Fruit fly (Drosophila melanogaster) whole organism, embryonic: ENCODE data around the gene CG14913.
A peak's percentile ranks its signal among the peaks of the same experiment; 100 is the strongest.

Experiments
- Antp ChIP-seq: fragments of 200-800 bp; sonication (Bioruptor generic); optimal IDR thresholded peaks from 3 replicates; lab custom pipeline; 2016; ENCODE audit warnings: missing biosample characterization, missing genetic modification characterization
- Blimp-1 ChIP-seq: fragments of 200-800 bp; sonication (Bioruptor generic); optimal IDR thresholded peaks from 3 replicates; lab custom pipeline; 2018; ENCODE audit warnings: missing biosample characterization, missing genetic modification characterization, mild to moderate bottlenecking, moderate library complexity, missing genetic modification reagents
- C15 ChIP-seq: fragments of 200-800 bp; sonication (Bioruptor generic); IDR thresholded peaks from 3 replicates; pipeline ENCODE4 v1.3.6; 2022; ENCODE audit warnings: missing biosample characterization, missing genetic modification characterization
- CG10321 ChIP-seq: fragments of 200-800 bp; sonication (Bioruptor generic); IDR thresholded peaks from 2 replicates; pipeline ENCODE4 v1.3.6; 2022; ENCODE audit warnings: missing biosample characterization, missing genetic modification characterization
- CG11504 ChIP-seq: fragments of 200-800 bp; sonication (Bioruptor generic); optimal IDR thresholded peaks from 3 replicates; lab custom pipeline; 2019; ENCODE audit warnings: missing biosample characterization, mild to moderate bottlenecking, missing genetic modification characterization, moderate library complexity
- CG11695 ChIP-seq: fragments of 200-800 bp; sonication (Bioruptor generic); IDR thresholded peaks from 3 replicates; pipeline ENCODE4 v1.3.6; 2022; ENCODE audit warnings: missing biosample characterization, missing genetic modification characterization
- CG1603 ChIP-seq: fragments of 200-800 bp; sonication (Bioruptor generic); optimal IDR thresholded peaks from 2 replicates; lab custom pipeline; 2019; ENCODE audit warnings: missing biosample characterization, mild to moderate bottlenecking, missing genetic modification characterization, moderate library complexity
- CG18011 ChIP-seq: fragments of 200-800 bp; sonication (Bioruptor generic); optimal IDR thresholded peaks from 2 replicates; lab custom pipeline; 2017; ENCODE audit warnings: missing biosample characterization, missing genetic modification characterization, mild to moderate bottlenecking, moderate library complexity, missing genotype
- CG18619 ChIP-seq: fragments of 200-800 bp; sonication (Bioruptor generic); optimal IDR thresholded peaks from 3 replicates; lab custom pipeline; 2017; ENCODE audit warnings: missing biosample characterization, mild to moderate bottlenecking, missing genetic modification characterization
- CG2120 ChIP-seq: fragments of 200-800 bp; sonication (Bioruptor generic); optimal IDR thresholded peaks from 3 replicates; lab custom pipeline; 2016; ENCODE audit warnings: missing biosample characterization, missing genetic modification characterization
- CG2712 ChIP-seq: fragments of 200-800 bp; optimal IDR thresholded peaks from 3 replicates; lab custom pipeline; 2019; ENCODE audit warnings: missing biosample characterization, mild to moderate bottlenecking, missing genetic modification characterization, moderate library complexity
- CG33213 ChIP-seq: fragments of 200-800 bp; sonication (Bioruptor generic); optimal IDR thresholded peaks from 3 replicates; lab custom pipeline; 2016; ENCODE audit warnings: missing biosample characterization, missing genetic modification characterization
- CG34224 ChIP-seq: fragments of 200-800 bp; sonication (Bioruptor generic); IDR thresholded peaks from 3 replicates; pipeline ENCODE4 v1.3.6; 2022; ENCODE audit warnings: missing biosample characterization, missing genetic modification characterization; ENCODE audit not compliant: partially characterized antibody
- CG3726 ChIP-seq: fragments of 200-800 bp; sonication (Bioruptor generic); IDR thresholded peaks from 3 replicates; pipeline ENCODE4, ENCODE4 v1.3.6; 2022; ENCODE audit warnings: missing biosample characterization, missing genetic modification characterization
- CG4424 ChIP-seq: fragments of 200-800 bp; sonication (Bioruptor generic); optimal IDR thresholded peaks from 3 replicates; lab custom pipeline; 2016; ENCODE audit warnings: missing biosample characterization, missing genetic modification characterization
- CG4617 ChIP-seq: fragments of 200-800 bp; sonication (Bioruptor generic); optimal IDR thresholded peaks from 3 replicates; lab custom pipeline; 2016; ENCODE audit warnings: missing biosample characterization, missing genetic modification characterization, borderline replicate concordance
- CG6175 ChIP-seq: fragments of 200-800 bp; sonication (Bioruptor generic); IDR thresholded peaks from 3 replicates; pipeline ENCODE4 v1.3.6; 2022; ENCODE audit warnings: missing biosample characterization, missing genetic modification characterization
- CG6272 ChIP-seq: fragments of 200-800 bp; sonication (Bioruptor generic); IDR thresholded peaks from 2 replicates; pipeline ENCODE4 v1.3.6; 2022; ENCODE audit warnings: missing biosample characterization, missing genetic modification characterization
- CG7556 ChIP-seq: fragments of 200-800 bp; sonication (Bioruptor generic); optimal IDR thresholded peaks from 2 replicates; lab custom pipeline; 2017; ENCODE audit warnings: missing biosample characterization, mild to moderate bottlenecking, missing genetic modification characterization
- CG8281 ChIP-seq: fragments of 200-800 bp; sonication (Bioruptor generic); optimal IDR thresholded peaks from 2 replicates; lab custom pipeline; 2018; ENCODE audit warnings: missing biosample characterization, mild to moderate bottlenecking, missing genetic modification characterization, moderate library complexity
- CG8359 ChIP-seq: fragments of 200-800 bp; sonication (Bioruptor generic); optimal IDR thresholded peaks from 2 replicates; lab custom pipeline; 2017; ENCODE audit warnings: missing biosample characterization, mild to moderate bottlenecking, missing genetic modification characterization, borderline replicate concordance
- CG8765 ChIP-seq: fragments of 200-800 bp; sonication (Bioruptor generic); IDR thresholded peaks from 2 replicates; pipeline ENCODE4 v1.3.6; 2022; ENCODE audit warnings: missing biosample characterization, missing genetic modification characterization
- CG8944 ChIP-seq: fragments of 200-800 bp; sonication (Bioruptor generic); optimal IDR thresholded peaks from 3 replicates; lab custom pipeline; 2016; ENCODE audit warnings: missing biosample characterization, missing genetic modification characterization
- CoRest ChIP-seq: fragments of 200-800 bp; sonication (Bioruptor generic); optimal IDR thresholded peaks from 3 replicates; lab custom pipeline; 2018; ENCODE audit warnings: missing biosample characterization, mild to moderate bottlenecking, missing genetic modification characterization, moderate library complexity
- HLH4C ChIP-seq: fragments of 200-800 bp; sonication (Bioruptor generic); IDR thresholded peaks from 3 replicates; pipeline ENCODE4 v1.3.6; 2022; ENCODE audit warnings: missing biosample characterization, missing genetic modification characterization; ENCODE audit not compliant: partially characterized antibody
- HLH54F ChIP-seq: fragments of 200-800 bp; sonication (Bioruptor generic); optimal IDR thresholded peaks from 3 replicates; lab custom pipeline; 2016; ENCODE audit warnings: missing biosample characterization, missing genetic modification characterization
- MTF-1 ChIP-seq: fragments of 200-800 bp; sonication (Bioruptor generic); optimal IDR thresholded peaks from 2 replicates; lab custom pipeline; 2018; ENCODE audit warnings: missing biosample characterization, mild to moderate bottlenecking, missing genetic modification characterization, borderline replicate concordance
- Ravus ChIP-seq: fragments of 200-800 bp; sonication (Bioruptor generic); IDR thresholded peaks from 2 replicates; pipeline ENCODE4 v1.3.6; 2022; ENCODE audit warnings: missing biosample characterization, missing genetic modification characterization
- Rfx ChIP-seq: fragments of 200-800 bp; sonication (Bioruptor generic); IDR thresholded peaks from 2 replicates; pipeline ENCODE4 v1.3.6; 2022; ENCODE audit warnings: missing biosample characterization, missing genetic modification characterization
- Sry-δ ChIP-seq: fragments of 200-800 bp; sonication (Bioruptor generic); optimal IDR thresholded peaks from 2 replicates; lab custom pipeline; 2016; ENCODE audit warnings: missing biosample characterization, missing genetic modification characterization
- Tbp ChIP-seq: fragments of >200 bp; optimal IDR thresholded peaks from 2 replicates; lab custom pipeline; 2018; ENCODE audit warnings: missing biosample characterization, missing genetic modification characterization
- ara ChIP-seq: fragments of 200-800 bp; sonication (Bioruptor generic); IDR thresholded peaks from 2 replicates; pipeline ENCODE4 v1.3.6; 2022; ENCODE audit warnings: missing biosample characterization, missing genetic modification characterization
- btn ChIP-seq: fragments of 200-800 bp; sonication (Bioruptor generic); optimal IDR thresholded peaks from 2 replicates; lab custom pipeline; 2016; ENCODE audit warnings: missing biosample characterization, missing genetic modification characterization
- cato ChIP-seq: fragments of 200-800 bp; sonication (Bioruptor generic); optimal IDR thresholded peaks from 2 replicates; lab custom pipeline; 2016; ENCODE audit warnings: missing biosample characterization, missing genetic modification characterization, borderline replicate concordance
- chm ChIP-seq: fragments of 200-800 bp; sonication (Bioruptor generic); IDR thresholded peaks from 2 replicates; pipeline ENCODE4 v1.3.6; 2022; ENCODE audit warnings: missing biosample characterization, missing genetic modification characterization
- dati ChIP-seq: fragments of 200-800 bp; sonication (Bioruptor generic); IDR thresholded peaks from 2 replicates; pipeline ENCODE4 v1.3.6; 2022; ENCODE audit warnings: missing biosample characterization, missing genetic modification characterization
- dimm ChIP-seq: fragments of 200-800 bp; sonication (Bioruptor generic); IDR thresholded peaks from 2 replicates; pipeline ENCODE4 v1.3.6; 2022; ENCODE audit warnings: missing biosample characterization, missing genetic modification characterization
- disco-r ChIP-seq: fragments of 200-800 bp; sonication (Bioruptor generic); optimal IDR thresholded peaks from 2 replicates; lab custom pipeline; 2016; ENCODE audit warnings: missing biosample characterization, missing genetic modification characterization
- dmrt11E ChIP-seq: fragments of 200-800 bp; sonication (Bioruptor generic); optimal IDR thresholded peaks from 3 replicates; lab custom pipeline; 2018; ENCODE audit warnings: missing biosample characterization, mild to moderate bottlenecking, missing genetic modification characterization, moderate library complexity
- fd102C ChIP-seq: fragments of 200-800 bp; sonication (Bioruptor generic); optimal IDR thresholded peaks from 2 replicates; lab custom pipeline; 2018; ENCODE audit warnings: missing biosample characterization, mild to moderate bottlenecking, missing genetic modification characterization, moderate library complexity
- grau ChIP-seq: fragments of 200-800 bp; optimal IDR thresholded peaks from 3 replicates; lab custom pipeline; 2019; ENCODE audit warnings: missing biosample characterization, mild to moderate bottlenecking, missing genetic modification characterization, moderate library complexity
- jumu ChIP-seq: fragments of 200-800 bp; sonication (Bioruptor generic); optimal IDR thresholded peaks from 3 replicates; lab custom pipeline; 2016; ENCODE audit warnings: missing biosample characterization, missing genetic modification characterization
- lilli ChIP-seq: fragments of 200-800 bp; sonication (Bioruptor generic); optimal IDR thresholded peaks from 3 replicates; lab custom pipeline; 2016; ENCODE audit warnings: missing biosample characterization, missing genetic modification characterization
- mam ChIP-seq: fragments of 200-800 bp; sonication (Bioruptor generic); optimal IDR thresholded peaks from 3 replicates; lab custom pipeline; 2016; ENCODE audit warnings: missing biosample characterization, missing genetic modification characterization
- onecut ChIP-seq: fragments of 200-800 bp; sonication (Bioruptor generic); IDR thresholded peaks from 2 replicates; pipeline ENCODE4 v1.3.6; 2022; ENCODE audit warnings: missing biosample characterization, missing genetic modification characterization
- psq ChIP-seq: fragments of 200-800 bp; sonication (Bioruptor generic); optimal IDR thresholded peaks from 2 replicates; lab custom pipeline; 2017; ENCODE audit warnings: missing biosample characterization, missing genetic modification characterization
- ro ChIP-seq: fragments of 200-800 bp; sonication (Bioruptor generic); IDR thresholded peaks from 2 replicates; pipeline ENCODE4 v1.3.6; 2022; ENCODE audit warnings: missing biosample characterization, missing genetic modification characterization
- schlank ChIP-seq: fragments of 200-800 bp; sonication (Bioruptor generic); optimal IDR thresholded peaks from 2 replicates; lab custom pipeline; 2018; ENCODE audit warnings: missing biosample characterization, mild to moderate bottlenecking, missing genetic modification characterization
- tll ChIP-seq, 2 experiments: fragments of 200-800 bp in 1 of 2; fragments of >200 bp in 1 of 2; sonication (Bioruptor generic) in 1 of 2; optimal IDR thresholded peaks; 2 replicates each; lab custom pipeline; 2017 to 2019; ENCODE audit warnings: missing biosample characterization in 2 of 2, missing genetic modification characterization in 2 of 2, mild to moderate bottlenecking in 1 of 2, moderate library complexity in 1 of 2
- twi ChIP-seq: fragments of 200-800 bp; optimal IDR thresholded peaks from 2 replicates; lab custom pipeline; 2019; ENCODE audit warnings: missing biosample characterization, mild to moderate bottlenecking, missing genetic modification characterization, moderate library complexity
- vnd ChIP-seq: fragments of 200-800 bp; sonication (Bioruptor generic); IDR thresholded peaks from 3 replicates; pipeline ENCODE4 v1.3.6; 2022; ENCODE audit warnings: missing biosample characterization, missing genetic modification characterization; ENCODE audit not compliant: partially characterized antibody

The CG14913 gene

dm6 chr2L:10986138-10986537, 30.7 kb upstream of the CG14913 start (continued):
- no peak for TF ChIP-seq CG8359 (GFP tag; lab: Kevin White, UChicago)
- 0 out of 2 replicates have a peak, but pooled peaks have one; percentile 9 for TF ChIP-seq chm (GFP tag; lab: Robert Waterston, UW)
- TF ChIP-seq dimm (GFP tag; lab: Robert Waterston, UW), result peak; percentile 17; the same call in 1 of the 2 replicates
- TF ChIP-seq CG4424, result peak; percentile 21
- TF ChIP-seq disco-r (GFP tag; lab: Kevin White, UChicago), result no peak
- no peak for TF ChIP-seq mam
- TF ChIP-seq lilli (GFP tag; lab: Kevin White, UChicago), result peak; percentile 1
- 0 out of 3 replicates have a peak, but pooled peaks have one; percentile 37 for TF ChIP-seq CG3726 (GFP tag; lab: Robert Waterston, UW)
- no peak for TF ChIP-seq twi (tag; lab: Kevin White, UChicago)
- TF ChIP-seq Rfx, result no peak
- TF ChIP-seq CG4617 (GFP tag; lab: Kevin White, UChicago), result no peak
- no peak for TF ChIP-seq Sry-δ (GFP tag; lab: Kevin White, UChicago)
- TF ChIP-seq CG34224 (GFP tag; lab: Robert Waterston, UW), result no peak
- no peak for TF ChIP-seq HLH54F
- no peak for TF ChIP-seq CG2120
- no peak for TF ChIP-seq ro (GFP tag; lab: Robert Waterston, UW)
- TF ChIP-seq fd102C (GFP tag; lab: Kevin White, UChicago), result no peak
- no peak for TF ChIP-seq tll (GFP tag; optimal IDR thresholded peaks at IDR 0.05; lab: Kevin White, UChicago)
- peak; percentile 58; the same call in 1 of the 3 replicates for TF ChIP-seq CG11695
- TF ChIP-seq Ravus (GFP tag; lab: Robert Waterston, UW), result no peak
- TF ChIP-seq CG8281, result peak; percentile 7
- TF ChIP-seq dmrt11E, result peak; percentile 34
- TF ChIP-seq C15 (GFP tag; lab: Robert Waterston, UW), result no peak
- TF ChIP-seq CG6175 (GFP tag; lab: Robert Waterston, UW), result no peak
- TF ChIP-seq CG6272 (GFP tag; lab: Robert Waterston, UW), result no peak
- TF ChIP-seq CG8765 (GFP tag; lab: Robert Waterston, UW), result no peak
- peak; percentile 63; the same call in 1 of the 2 replicates for TF ChIP-seq ara (GFP tag; lab: Robert Waterston, UW)
- TF ChIP-seq Tbp (GFP tag; lab: Kevin White, UChicago), result no peak
- no peak for TF ChIP-seq dati (GFP tag; lab: Robert Waterston, UW)
- peak; percentile 74 for TF ChIP-seq CG2712
- TF ChIP-seq Antp (GFP tag; lab: Kevin White, UChicago), result no peak
- peak; percentile 72 for TF ChIP-seq CG10321 (GFP tag; lab: Robert Waterston, UW)
- no peak for TF ChIP-seq btn
- no peak for TF ChIP-seq CG8944
- TF ChIP-seq psq (GFP tag; lab: Kevin White, UChicago), result no peak
- TF ChIP-seq CoRest (tag; lab: Kevin White, UChicago), result no peak
- TF ChIP-seq grau (tag; lab: Kevin White, UChicago), result no peak
- no peak for TF ChIP-seq CG18619 (GFP tag; lab: Kevin White, UChicago)
- TF ChIP-seq CG1603 (tag; lab: Kevin White, UChicago), result no peak
- no peak for TF ChIP-seq CG11504 (tag; lab: Kevin White, UChicago)
- no peak for TF ChIP-seq jumu (GFP tag; lab: Kevin White, UChicago)
- peak; percentile 13 for TF ChIP-seq CG33213
- no peak for TF ChIP-seq CG7556 (GFP tag; lab: Kevin White, UChicago)
- no peak for TF ChIP-seq Blimp-1 (GFP tag; lab: Kevin White, UChicago)
- peak; percentile 1 for TF ChIP-seq MTF-1 (GFP tag; lab: Kevin White, UChicago)
- TF ChIP-seq CG18011 (GFP tag; lab: Kevin White, UChicago), result no peak
- TF ChIP-seq HLH4C (GFP tag; lab: Robert Waterston, UW), result no peak
- TF ChIP-seq schlank (tag; lab: Kevin White, UChicago), result no peak
- TF ChIP-seq vnd (GFP tag; lab: Robert Waterston, UW), result no peak
- TF ChIP-seq cato (GFP tag; lab: Kevin White, UChicago), result no peak
- TF ChIP-seq onecut (GFP tag; lab: Robert Waterston, UW), result peak; percentile 65
